Fruit fly (Drosophila melanogaster): Measurements from ENCODE around the gene CG42828.

- TF ChIP-seq usp (GFP tag; optimal IDR thresholded peaks at IDR 0.05) (no peak), pan (optimal IDR thresholded peaks at IDR 0.05) (no peak), CG8478 (optimal IDR thresholded peaks at IDR 0.05) (no peak), Dll (optimal IDR thresholded peaks at IDR 0.05) (no peak)
These were observed 38.6 kb upstream of the CG42828 start for dm6 chr3R:23334866-23335265.
